Fruit fly (Drosophila melanogaster) whole organism, embryonic: ENCODE data around the gene CG14439.

ENCODE experiments used
- BtbVII ChIP-seq: fragments of 200-800 bp; sonication (Bioruptor generic); optimal IDR thresholded peaks from 3 replicates; lab custom pipeline; 2017; ENCODE audit warnings: missing biosample characterization, mild to moderate bottlenecking, missing genetic modification characterization
- CG10267 ChIP-seq: fragments of 200-800 bp; sonication (Bioruptor generic); optimal IDR thresholded peaks from 2 replicates; lab custom pipeline; 2018; ENCODE audit warnings: missing biosample characterization, mild to moderate bottlenecking, missing genetic modification characterization, moderate library complexity
- CG10654 ChIP-seq: fragments of 200-800 bp; sonication (Bioruptor generic); optimal IDR thresholded peaks from 2 replicates; lab custom pipeline; 2016; ENCODE audit warnings: missing biosample characterization, missing genetic modification characterization
- CG11093 ChIP-seq: fragments of 200-800 bp; sonication (Bioruptor generic); IDR thresholded peaks from 3 replicates; pipeline ENCODE4 v1.3.6; 2022; ENCODE audit warnings: missing biosample characterization, missing genetic modification characterization
- CG11456 ChIP-seq: fragments of 200-800 bp; sonication (Bioruptor generic); IDR thresholded peaks from 3 replicates; pipeline ENCODE4 v1.3.6; 2022; ENCODE audit warnings: missing biosample characterization, missing genetic modification characterization
- CG18011 ChIP-seq: fragments of 200-800 bp; sonication (Bioruptor generic); optimal IDR thresholded peaks from 2 replicates; lab custom pipeline; 2017; ENCODE audit warnings: missing biosample characterization, missing genetic modification characterization, mild to moderate bottlenecking, moderate library complexity, missing genotype
- CG2116 ChIP-seq: fragments of 200-800 bp; sonication (Bioruptor generic); optimal IDR thresholded peaks from 3 replicates; lab custom pipeline; 2018; ENCODE audit warnings: missing biosample characterization, mild to moderate bottlenecking, missing genetic modification characterization
- CG2875 ChIP-seq: fragments of 200-800 bp; sonication (Bioruptor generic); optimal IDR thresholded peaks from 2 replicates; lab custom pipeline; 2017; ENCODE audit warnings: missing biosample characterization, mild to moderate bottlenecking, missing genetic modification characterization, missing genetic modification reagents
- CG3163 ChIP-seq: fragments of 200-800 bp; sonication (Bioruptor generic); optimal IDR thresholded peaks from 3 replicates; lab custom pipeline; 2016; ENCODE audit warnings: missing biosample characterization, missing genetic modification characterization
- CG32767 ChIP-seq: fragments of 200-800 bp; sonication (Bioruptor generic); IDR thresholded peaks from 2 replicates; pipeline ENCODE4 v1.3.6; 2022; ENCODE audit warnings: missing biosample characterization, missing genetic modification characterization
- CG33213 ChIP-seq: fragments of 200-800 bp; sonication (Bioruptor generic); optimal IDR thresholded peaks from 3 replicates; lab custom pipeline; 2016; ENCODE audit warnings: missing biosample characterization, missing genetic modification characterization
- CG4820 ChIP-seq: fragments of 200-800 bp; sonication (Bioruptor generic); optimal IDR thresholded peaks from 3 replicates; lab custom pipeline; 2016; ENCODE audit warnings: missing biosample characterization, missing genetic modification characterization
- CG6791 ChIP-seq: fragments of 200-800 bp; sonication (Bioruptor generic); IDR thresholded peaks from 3 replicates; pipeline ENCODE4 v1.3.6; 2022; ENCODE audit warnings: missing biosample characterization, missing genetic modification characterization; ENCODE audit not compliant: partially characterized antibody
- E2f1 ChIP-seq: fragments of 200-800 bp; sonication (Bioruptor generic); IDR thresholded peaks from 2 replicates; pipeline ENCODE4 v1.3.6; 2022; ENCODE audit warnings: missing biosample characterization, missing genetic modification characterization
- Eip74EF ChIP-seq, 2 experiments: fragments of 200-800 bp in 1 of 2; fragments of >200 bp in 1 of 2; sonication (Bioruptor generic) in 1 of 2; optimal IDR thresholded peaks; 2 replicates each; lab custom pipeline; 2017 to 2019; ENCODE audit warnings: missing biosample characterization in 2 of 2, missing genetic modification characterization in 2 of 2, mild to moderate bottlenecking in 1 of 2, moderate library complexity in 1 of 2
- Ets65A ChIP-seq: fragments of 200-800 bp; sonication (Bioruptor generic); peaks from one replicate; lab custom pipeline; 2016; ENCODE audit warnings: missing biosample characterization, missing genetic modification characterization
- H15 ChIP-seq: fragments of 200-800 bp; sonication (Bioruptor generic); IDR thresholded peaks from 3 replicates; pipeline ENCODE4 v1.3.6; 2022; ENCODE audit warnings: missing biosample characterization, missing genetic modification characterization
- HmgD ChIP-seq: fragments of 200-800 bp; sonication (Bioruptor generic); optimal IDR thresholded peaks from 3 replicates; lab custom pipeline; 2016; ENCODE audit warnings: missing biosample characterization, missing genetic modification characterization
- Hmr ChIP-seq: fragments of 200-800 bp; sonication (Bioruptor generic); optimal IDR thresholded peaks from 3 replicates; lab custom pipeline; 2017; ENCODE audit warnings: mild to moderate bottlenecking, missing biosample characterization, missing genetic modification reagents, missing genetic modification characterization
- Hsf ChIP-seq: fragments of 200-800 bp; sonication (Bioruptor generic); optimal IDR thresholded peaks from 3 replicates; lab custom pipeline; 2016; ENCODE audit warnings: missing biosample characterization, missing genetic modification characterization
- Jarid2 ChIP-seq: fragments of 200-800 bp; sonication (Bioruptor generic); optimal IDR thresholded peaks from 3 replicates; lab custom pipeline; 2017; ENCODE audit warnings: mild to moderate bottlenecking, missing biosample characterization, missing genetic modification reagents, missing genetic modification characterization
- MTF-1 ChIP-seq: fragments of 200-800 bp; sonication (Bioruptor generic); optimal IDR thresholded peaks from 2 replicates; lab custom pipeline; 2018; ENCODE audit warnings: missing biosample characterization, mild to moderate bottlenecking, missing genetic modification characterization, borderline replicate concordance
- Max ChIP-seq: fragments of 200-800 bp; sonication (Bioruptor generic); optimal IDR thresholded peaks from 2 replicates; lab custom pipeline; 2016; ENCODE audit warnings: missing biosample characterization, mild to moderate bottlenecking, missing genetic modification characterization
- Med ChIP-seq: fragments of 200-800 bp; sonication (Bioruptor generic); peaks from one replicate; lab custom pipeline; 2016; ENCODE audit warnings: missing biosample characterization, missing genetic modification characterization, mild to moderate bottlenecking, inconsistent platforms, moderate library complexity
- Poxn ChIP-seq: fragments of 200-800 bp; sonication (Bioruptor generic); IDR thresholded peaks from 2 replicates; pipeline ENCODE4 v1.3.6; 2022; ENCODE audit warnings: missing biosample characterization, missing genetic modification characterization
- Ptx1 ChIP-seq: fragments of 200-800 bp; sonication (Bioruptor generic); IDR thresholded peaks from 2 replicates; pipeline ENCODE4 v1.3.6; 2022; ENCODE audit warnings: missing biosample characterization, missing genetic modification characterization
- Scr ChIP-seq: fragments of 200-800 bp; sonication (Bioruptor generic); IDR thresholded peaks from 2 replicates; pipeline ENCODE4 v1.3.6; 2022; ENCODE audit warnings: missing biosample characterization, missing genetic modification characterization; ENCODE audit not compliant: partially characterized antibody
- Sry-β ChIP-seq: fragments of 200-800 bp; sonication (Bioruptor generic); optimal IDR thresholded peaks from 2 replicates; lab custom pipeline; 2018; ENCODE audit warnings: missing biosample characterization, mild to moderate bottlenecking, missing genetic modification characterization, moderate library complexity
- Xbp1 ChIP-seq: fragments of 200-800 bp; sonication (Bioruptor generic); optimal IDR thresholded peaks from 3 replicates; lab custom pipeline; 2016; ENCODE audit warnings: missing biosample characterization, mild to moderate bottlenecking, missing genetic modification characterization
- aop ChIP-seq: fragments of 200-800 bp; sonication (Bioruptor generic); IDR thresholded peaks from 2 replicates; pipeline ENCODE4 v1.3.6; 2022; ENCODE audit warnings: missing biosample characterization, missing genetic modification characterization
- ash1 ChIP-seq: fragments of 200-800 bp; sonication (Bioruptor generic); optimal IDR thresholded peaks from 2 replicates; lab custom pipeline; 2018; ENCODE audit warnings: missing biosample characterization, mild to moderate bottlenecking, missing genetic modification characterization
- chinmo ChIP-seq: fragments of 200-800 bp; sonication (Bioruptor generic); IDR thresholded peaks from 4 replicates; pipeline ENCODE4 v1.3.6; 2022; ENCODE audit warnings: missing biosample characterization, missing genetic modification characterization; ENCODE audit not compliant: partially characterized antibody
- emc ChIP-seq: fragments of 200-800 bp; sonication (Bioruptor generic); optimal IDR thresholded peaks from 2 replicates; lab custom pipeline; 2016; ENCODE audit warnings: missing biosample characterization, missing genetic modification characterization
- kay ChIP-seq: fragments of 200-800 bp; sonication (Bioruptor generic); optimal IDR thresholded peaks from 2 replicates; lab custom pipeline; 2016; ENCODE audit warnings: missing biosample characterization, missing genetic modification characterization
- oc ChIP-seq: fragments of 200-800 bp; sonication (Bioruptor generic); optimal IDR thresholded peaks from 2 replicates; lab custom pipeline; 2018; ENCODE audit warnings: missing biosample characterization, mild to moderate bottlenecking, missing genetic modification characterization, moderate library complexity
- pita ChIP-seq: fragments of 200-800 bp; sonication (Bioruptor generic); optimal IDR thresholded peaks from 2 replicates; lab custom pipeline; 2017; ENCODE audit warnings: missing biosample characterization, mild to moderate bottlenecking, missing genetic modification characterization
- row ChIP-seq: fragments of 200-800 bp; sonication (Bioruptor generic); IDR thresholded peaks from 3 replicates; pipeline ENCODE4 v1.3.6; 2022; ENCODE audit warnings: missing biosample characterization, missing genetic modification characterization
- slou ChIP-seq: fragments of 200-800 bp; sonication (Bioruptor generic); optimal IDR thresholded peaks from 3 replicates; lab custom pipeline; 2016; ENCODE audit warnings: missing biosample characterization, missing genetic modification characterization
- sr ChIP-seq: fragments of 200-800 bp; sonication (Bioruptor generic); IDR thresholded peaks from 3 replicates; pipeline ENCODE4 v1.3.6; 2022; ENCODE audit warnings: missing biosample characterization, missing genetic modification characterization
- wor ChIP-seq: fragments of 200-800 bp; sonication (Bioruptor generic); IDR thresholded peaks from 2 replicates; pipeline ENCODE4 v1.3.6; 2022; ENCODE audit warnings: missing biosample characterization, missing genetic modification characterization
- zfh1 ChIP-seq: fragments of 200-800 bp; sonication (Bioruptor generic); IDR thresholded peaks from 3 replicates; pipeline ENCODE4 v1.3.6; 2022; ENCODE audit warnings: missing biosample characterization, missing genetic modification characterization

The CG14439 gene

DNA sequence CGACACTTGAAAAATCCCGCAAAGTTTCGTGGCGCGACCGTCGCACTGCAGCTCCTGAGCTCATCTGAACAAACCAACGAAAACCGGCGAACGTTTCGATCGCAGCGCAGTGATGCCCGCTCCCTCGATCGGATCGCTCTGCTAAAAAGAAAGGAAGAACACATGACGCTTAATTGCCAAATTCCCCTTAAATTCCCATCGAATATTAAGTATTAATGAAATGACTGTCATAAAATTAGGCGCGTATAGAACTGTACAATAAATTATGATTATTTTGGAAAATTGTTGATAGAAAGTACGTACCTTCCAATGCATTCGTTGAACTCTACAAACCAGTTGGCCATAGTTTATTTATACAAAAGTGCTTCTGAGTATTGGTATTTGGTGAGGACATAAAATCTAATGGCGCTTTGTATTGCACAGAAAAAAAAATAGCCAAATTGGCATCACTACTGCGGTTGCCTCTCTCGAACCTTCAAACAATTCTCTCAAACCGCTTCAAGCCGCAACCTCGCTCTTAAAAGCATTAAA is 32.3 kb downstream of the CG14439 start, which contains the start of gene shf (continued):
- TF ChIP-seq CG4820 (GFP tag; lab: Kevin White, UChicago) (no peak), Xbp1 (GFP tag; lab: Kevin White, UChicago) (no peak), zfh1 (0 out of 3 replicates have a peak, but pooled peaks have one; percentile 4), Ets65A (GFP tag; lab: Kevin White, UChicago) (peak; percentile 64), Scr (GFP tag; lab: Robert Waterston, UW) (no peak), Poxn (GFP tag; lab: Robert Waterston, UW) (no peak), H15 (GFP tag; lab: Robert Waterston, UW) (no peak), emc (GFP tag; lab: Kevin White, UChicago) (no peak), CG2116 (no peak), chinmo (0 out of 4 replicates have a peak, but pooled peaks have one; percentile 29), CG11456 (GFP tag; lab: Robert Waterston, UW) (no peak), Eip74EF (GFP tag; optimal IDR thresholded peaks at IDR 0.05; lab: Kevin White, UChicago) (no peak), Hsf (GFP tag; lab: Kevin White, UChicago) (no peak), MTF-1 (no peak), oc (no peak), Hmr (no peak), CG10267 (tag; lab: Kevin White, UChicago) (no peak), CG32767 (GFP tag; lab: Robert Waterston, UW) (no peak), CG18011 (no peak), CG11093 (GFP tag; lab: Robert Waterston, UW) (no peak), Max (GFP tag; lab: Kevin White, UChicago) (no peak), CG3163 (GFP tag; lab: Kevin White, UChicago) (no peak), Ptx1 (GFP tag; lab: Robert Waterston, UW) (no peak), Jarid2 (no peak), kay (no peak), pita (no peak), ash1 (GFP tag; lab: Kevin White, UChicago) (no peak), Sry-β (GFP tag; lab: Kevin White, UChicago) (peak; percentile 90), CG33213 (GFP tag; lab: Kevin White, UChicago) (no peak), row (peak; percentile 63), BtbVII (no peak), aop (GFP tag; lab: Robert Waterston, UW) (no peak), wor (GFP tag; lab: Robert Waterston, UW) (no peak), E2f1 (no peak), CG2875 (GFP tag; lab: Kevin White, UChicago) (no peak), HmgD (GFP tag; lab: Kevin White, UChicago) (no peak), CG6791 (GFP tag; lab: Robert Waterston, UW) (no peak), slou (GFP tag; lab: Kevin White, UChicago) (no peak), Med (GFP tag; lab: Kevin White, UChicago) (peak; percentile 15)

DNA sequence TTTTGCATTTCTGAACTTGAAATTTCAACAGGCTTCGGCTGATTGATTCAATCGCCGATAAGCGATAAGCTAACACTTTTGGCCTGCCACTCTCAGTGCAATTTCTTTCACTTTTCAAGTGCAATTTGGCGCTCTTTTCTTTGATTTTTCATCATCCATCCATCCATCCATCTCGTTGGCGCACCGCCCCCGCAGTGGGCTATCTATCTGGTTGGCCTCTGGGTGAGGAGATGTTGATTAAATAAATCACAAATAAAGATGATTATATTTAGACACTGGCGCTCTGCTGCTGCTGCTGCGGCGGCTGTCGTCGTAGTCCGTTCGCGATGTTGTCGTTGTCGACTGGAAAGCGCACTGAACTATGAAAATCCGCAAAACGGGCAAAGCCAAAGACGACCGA is 43.6 kb downstream of the CG14439 start:
- TF ChIP-seq sr: peak; percentile 71; the same call in 2 of the 3 replicates
- TF ChIP-seq CG10654 (GFP tag; lab: Kevin White, UChicago): no peak
- TF ChIP-seq, all 482 proteins: peak for 1
